Worm (Caenorhabditis elegans): ENCODE results near the gene vrp-1.

- TF ChIP-seq klf-2 (GFP tag; conservative IDR thresholded peaks at IDR 0.05) = 0 out of 2 replicates have a peak, but pooled peaks have one; percentile 13
- peak; percentile 33 for TF ChIP-seq cog-1 (tag; optimal IDR thresholded peaks at IDR 0.05)
- no peak for TF ChIP-seq ref-1 (GFP tag; conservative IDR thresholded peaks at IDR 0.05)
- no peak; the same call in 1 of the 2 replicates for TF ChIP-seq ztf-29 (GFP tag; IDR thresholded peaks at IDR 0.05)
- no peak for TF ChIP-seq med-1 (GFP tag; optimal IDR thresholded peaks at IDR 0.05; ENCODE audit: insufficient read depth)
Observed at ce11 chrIV:2998597-2999161, 13.7 kb upstream of the vrp-1 start.
